Worm (Caenorhabditis elegans): ENCODE results near the gene ZK470.1.

- TF ChIP-seq R02D3.7 (tag; optimal IDR thresholded peaks at IDR 0.05) (no peak), ztf-11 (tag; optimal IDR thresholded peaks at IDR 0.05) (no peak)
These were observed 16.5 kb upstream of the ZK470.1 start for ce11 chrX:4146798-4147543.
